Worm (Caenorhabditis elegans) whole organism, L1 larva: ENCODE measurements around the gene arr-1.
A peak's percentile ranks its signal among the peaks of the same experiment; 100 is the strongest.

Experiments
- C04F5.9 ChIP-seq: sonication (generic microtip); optimal IDR thresholded peaks from 2 replicates; lab custom pipeline; 2016; ENCODE audit warnings: missing genetic modification characterization, missing compliant biosample characterization
- C16A3.4 ChIP-seq: fragments of 150-350 bp; optimal IDR thresholded peaks from 2 replicates; lab custom pipeline; 2014; ENCODE audit warnings: missing biosample characterization, missing genetic modification characterization
- F16B12.6 ChIP-seq: fragments of 150-350 bp; optimal IDR thresholded peaks from 2 replicates; lab custom pipeline; 2014; ENCODE audit warnings: missing biosample characterization, missing genetic modification characterization
- Y116A8C.19 ChIP-seq: sonication (generic microtip); optimal IDR thresholded peaks from 2 replicates; lab custom pipeline; 2016; ENCODE audit warnings: missing compliant biosample characterization, missing genetic modification characterization, borderline replicate concordance
- aly-2 ChIP-seq: fragments of 150-350 bp; optimal IDR thresholded peaks from 2 replicates; lab custom pipeline; 2014; ENCODE audit warnings: missing biosample characterization, missing genetic modification characterization
- ama-1 ChIP-seq: fragments of 150-350 bp; optimal IDR thresholded peaks from 2 replicates; lab custom pipeline; 2014
- ceh-63 ChIP-seq: fragments of 200-800 bp; sonication (Bioruptor generic); optimal IDR thresholded peaks from 2 replicates; lab custom pipeline; 2018; ENCODE audit warnings: mild to moderate bottlenecking, missing genetic modification characterization, missing compliant biosample characterization
- ceh-8 ChIP-seq: fragments of 200-800 bp; sonication (Bioruptor generic); optimal IDR thresholded peaks from 2 replicates; lab custom pipeline; 2018; ENCODE audit warnings: mild to moderate bottlenecking, missing genetic modification characterization, moderate library complexity, missing compliant biosample characterization
- ceh-88 ChIP-seq: fragments of 200-800 bp; sonication (Bioruptor generic); IDR thresholded peaks from 2 replicates; pipeline ENCODE4 v1.3.6; 2022; ENCODE audit warnings: missing genetic modification characterization, missing compliant biosample characterization
- ces-1 ChIP-seq: fragments of 150-350 bp; optimal IDR thresholded peaks from 2 replicates; lab custom pipeline; 2014; ENCODE audit warnings: missing biosample characterization, missing genetic modification reagents, missing genetic modification characterization
- dpl-1 ChIP-seq, 3 experiments: fragments of 150-350 bp in 2 of 3; sonication (generic microtip) in 1 of 3; optimal IDR thresholded peaks; 2 replicates each; lab custom pipeline; 2014 to 2017; ENCODE audit warnings: missing biosample characterization in 3 of 3, missing genetic modification characterization in 3 of 3, missing genetic modification reagents in 3 of 3
- egl-13 ChIP-seq: sonication (generic microtip); optimal IDR thresholded peaks from 2 replicates; lab custom pipeline; 2016; ENCODE audit warnings: missing genotype, missing genetic modification reagents, missing genetic modification characterization, missing compliant biosample characterization
- egl-27 ChIP-seq, 2 experiments: fragments of 150-350 bp in 1 of 2; sonication (generic microtip); optimal IDR thresholded peaks; 3 replicates each; lab custom pipeline; 2017 to 2018; ENCODE audit warnings: missing biosample characterization in 2 of 2, missing genetic modification characterization in 2 of 2, missing genetic modification reagents in 2 of 2
- elt-2 ChIP-seq: sonication (generic microtip); optimal IDR thresholded peaks from 2 replicates; lab custom pipeline; 2016; ENCODE audit warnings: missing genetic modification characterization, mild to moderate bottlenecking, inconsistent platforms, missing compliant biosample characterization, missing genetic modification reagents
- elt-3 ChIP-seq, 6 experiments: fragments of 150-350 bp in 1 of 6; sonication (generic microtip); optimal IDR thresholded peaks; 2 replicates each; lab custom pipeline; 2017 to 2018; ENCODE audit warnings: missing biosample characterization in 6 of 6, missing genetic modification characterization in 6 of 6, inconsistent platforms in 1 of 6
- ets-5 ChIP-seq: fragments of 200-800 bp; sonication (Bioruptor generic); IDR thresholded peaks from 2 replicates; pipeline ENCODE4 v1.3.6; 2022; ENCODE audit warnings: missing genetic modification characterization, missing compliant biosample characterization
- fkh-10 ChIP-seq: sonication (generic microtip); optimal IDR thresholded peaks from 2 replicates; lab custom pipeline; 2017; ENCODE audit warnings: missing biosample characterization, missing genetic modification reagents, missing genetic modification characterization
- fkh-4 ChIP-seq: sonication (generic microtip); optimal IDR thresholded peaks from 2 replicates; lab custom pipeline; 2016; ENCODE audit warnings: missing compliant biosample characterization, missing genetic modification characterization, borderline replicate concordance
- grh-1 ChIP-seq: fragments of 200-800 bp; sonication (Bioruptor generic); IDR thresholded peaks from 2 replicates; pipeline ENCODE4 v1.3.6; 2022; ENCODE audit warnings: missing genetic modification reagents, missing genetic modification characterization, missing compliant biosample characterization
- isw-1 ChIP-seq: fragments of 200-800 bp; sonication (Bioruptor generic); IDR thresholded peaks from 2 replicates; pipeline ENCODE4 v1.3.6; 2022; ENCODE audit warnings: missing genetic modification characterization, missing compliant biosample characterization
- jun-1 ChIP-seq: fragments of 150-350 bp; optimal IDR thresholded peaks from 2 replicates; lab custom pipeline; 2014; ENCODE audit warnings: missing biosample characterization, missing genetic modification reagents, missing genetic modification characterization
- lin-13 ChIP-seq: fragments of 150-350 bp; optimal IDR thresholded peaks from 2 replicates; lab custom pipeline; 2014; ENCODE audit warnings: missing biosample characterization, missing genetic modification reagents, missing genetic modification characterization
- lin-15B ChIP-seq: fragments of 150-350 bp; sonication (generic microtip); optimal IDR thresholded peaks from 3 replicates; lab custom pipeline; 2014; ENCODE audit warnings: missing biosample characterization, missing genetic modification characterization
- lin-35 ChIP-seq, 2 experiments: fragments of 150-350 bp; optimal IDR thresholded peaks; 2 replicates each; lab custom pipeline; 2014; ENCODE audit warnings: missing biosample characterization in 2 of 2, missing genetic modification characterization in 2 of 2, missing genetic modification reagents in 2 of 2
- mdl-1 ChIP-seq, 2 experiments: fragments of 150-350 bp; optimal IDR thresholded peaks; 2 replicates each; lab custom pipeline; 2014 to 2017; ENCODE audit warnings: missing biosample characterization in 2 of 2, missing genetic modification characterization in 2 of 2, inconsistent platforms in 1 of 2
- mef-2 ChIP-seq: fragments of 150-350 bp; optimal IDR thresholded peaks from 2 replicates; lab custom pipeline; 2014; ENCODE audit warnings: missing biosample characterization, missing genetic modification characterization
- mep-1 ChIP-seq: fragments of 150-350 bp; optimal IDR thresholded peaks from 2 replicates; lab custom pipeline; 2014; ENCODE audit warnings: missing biosample characterization, missing genetic modification characterization
- nhr-11 ChIP-seq: fragments of 150-350 bp; optimal IDR thresholded peaks from 2 replicates; lab custom pipeline; 2014; ENCODE audit warnings: missing biosample characterization, missing genetic modification characterization
- nhr-19 ChIP-seq: fragments of 200-800 bp; sonication (Bioruptor generic); conservative IDR thresholded peaks from 2 replicates; pipeline ENCODE4 v1.3.6; 2022; ENCODE audit warnings: missing genetic modification characterization, missing compliant biosample characterization
- nhr-20 ChIP-seq: sonication (generic microtip); optimal IDR thresholded peaks from 2 replicates; lab custom pipeline; 2016; ENCODE audit warnings: mild to moderate bottlenecking, missing genetic modification characterization, missing compliant biosample characterization
- nhr-47 ChIP-seq: sonication (generic microtip); optimal IDR thresholded peaks from 2 replicates; lab custom pipeline; 2016; ENCODE audit warnings: mild to moderate bottlenecking, missing genetic modification characterization, moderate library complexity, missing compliant biosample characterization
- nhr-71 ChIP-seq: sonication (generic microtip); optimal IDR thresholded peaks from 2 replicates; lab custom pipeline; 2016; ENCODE audit warnings: mild to moderate bottlenecking, missing genetic modification characterization, moderate library complexity, missing compliant biosample characterization
- nhr-84 ChIP-seq: sonication (generic microtip); optimal IDR thresholded peaks from 2 replicates; lab custom pipeline; 2017; ENCODE audit warnings: missing biosample characterization, missing genetic modification characterization
- nhr-90 ChIP-seq: sonication (generic microtip); optimal IDR thresholded peaks from 2 replicates; lab custom pipeline; 2016; ENCODE audit warnings: mild to moderate bottlenecking, missing genetic modification characterization, missing compliant biosample characterization; ENCODE audit not compliant: poor library complexity
- pax-3 ChIP-seq: fragments of 200-800 bp; sonication (Bioruptor generic); optimal IDR thresholded peaks from 2 replicates; lab custom pipeline; 2018; ENCODE audit warnings: mild to moderate bottlenecking, missing genetic modification characterization, moderate library complexity, missing compliant biosample characterization
- pqm-1 ChIP-seq: sonication (generic microtip); optimal IDR thresholded peaks from 3 replicates; lab custom pipeline; 2017; ENCODE audit warnings: missing biosample characterization, missing genetic modification characterization
- rnt-1 ChIP-seq: sonication (generic microtip); optimal IDR thresholded peaks from 2 replicates; lab custom pipeline; 2016; ENCODE audit warnings: mild to moderate bottlenecking, missing genetic modification characterization, moderate library complexity, missing compliant biosample characterization
- snpc-4 ChIP-seq: fragments of 150-350 bp; optimal IDR thresholded peaks from 2 replicates; lab custom pipeline; 2014; ENCODE audit warnings: missing biosample characterization, missing genetic modification characterization
- snu-23 ChIP-seq: sonication (generic microtip); optimal IDR thresholded peaks from 2 replicates; lab custom pipeline; 2016; ENCODE audit warnings: missing genetic modification characterization, missing compliant biosample characterization
- sptf-1 ChIP-seq: fragments of 150-350 bp; optimal IDR thresholded peaks from 2 replicates; lab custom pipeline; 2014; ENCODE audit warnings: missing biosample characterization, missing genetic modification characterization
- tlp-1 ChIP-seq: fragments of 150-350 bp; optimal IDR thresholded peaks from 2 replicates; lab custom pipeline; 2014; ENCODE audit warnings: missing biosample characterization, missing genetic modification characterization
- unc-62 ChIP-seq: fragments of 150-350 bp; optimal IDR thresholded peaks from 2 replicates; lab custom pipeline; 2014; ENCODE audit warnings: missing biosample characterization, missing genetic modification reagents, missing genetic modification characterization
- unc-86 ChIP-seq: sonication (generic microtip); optimal IDR thresholded peaks from 2 replicates; lab custom pipeline; 2016; ENCODE audit warnings: missing genetic modification characterization, missing compliant biosample characterization
- vab-15 ChIP-seq: sonication (generic microtip); optimal IDR thresholded peaks from 2 replicates; lab custom pipeline; 2017; ENCODE audit warnings: missing genotype, mild to moderate bottlenecking, missing genetic modification characterization, missing compliant biosample characterization
- xbp-1 ChIP-seq: sonication (generic microtip); optimal IDR thresholded peaks from 2 replicates; lab custom pipeline; 2016; ENCODE audit warnings: missing genetic modification characterization, missing compliant biosample characterization
- zag-1 ChIP-seq: fragments of 150-350 bp; optimal IDR thresholded peaks from 2 replicates; lab custom pipeline; 2014; ENCODE audit warnings: missing biosample characterization, missing genetic modification characterization
- zip-4 ChIP-seq: fragments of 200-800 bp; sonication (Bioruptor generic); optimal IDR thresholded peaks from 2 replicates; lab custom pipeline; 2018; ENCODE audit warnings: mild to moderate bottlenecking, missing genetic modification characterization, moderate library complexity, missing compliant biosample characterization
- ztf-4 ChIP-seq: fragments of 150-350 bp; optimal IDR thresholded peaks from 2 replicates; lab custom pipeline; 2014; ENCODE audit warnings: missing biosample characterization, missing genetic modification characterization

Gene arr-1

ce11 chrX:915510-915909, 35.1 kb upstream of the arr-1 start, which contains the start of gene sel-12 (continued):
- TF ChIP-seq rnt-1 (tag; lab: Kevin White, UChicago): peak; percentile 31
- TF ChIP-seq ets-5 (GFP tag; lab: Robert Waterston, UW): no peak
- no peak for TF ChIP-seq unc-86 (tag; lab: Kevin White, UChicago)
- TF ChIP-seq elt-3 (tag; optimal IDR thresholded peaks at IDR 0.05; lab: Kevin White, UChicago): no peak
- no peak for TF ChIP-seq egl-13 (tag; lab: Kevin White, UChicago)
- TF ChIP-seq lin-15B: no peak
- TF ChIP-seq ztf-4 (tag; lab: Kevin White, UChicago): no peak

ce11 chrX:918097-918496, 32.5 kb upstream of the arr-1 start, which contains the start of gene F35H12.5:
TSS of gene F35H12.5 (plus strand) at chrX:918397.
- TF ChIP-seq Y116A8C.19 (tag; lab: Kevin White, UChicago): no peak
- TF ChIP-seq vab-15: no peak
- no peak for TF ChIP-seq tlp-1 (tag; lab: Kevin White, UChicago)
- TF ChIP-seq nhr-19 (GFP tag; lab: Robert Waterston, UW): no peak
- TF ChIP-seq isw-1: no peak
- no peak for TF ChIP-seq snpc-4
- TF ChIP-seq elt-3 (tag; optimal IDR thresholded peaks at IDR 0.05; lab: Kevin White, UChicago): no peak
- no peak for TF ChIP-seq nhr-20 (tag; lab: Kevin White, UChicago)
- no peak for TF ChIP-seq nhr-90 (tag; lab: Kevin White, UChicago)
- no peak for TF ChIP-seq lin-35 (GFP tag; optimal IDR thresholded peaks at IDR 0.05; lab: Kevin White, UChicago)
- no peak for TF ChIP-seq ceh-8
- TF ChIP-seq nhr-47 (tag; lab: Kevin White, UChicago): no peak
- TF ChIP-seq nhr-84 (tag; lab: Kevin White, UChicago): no peak
- no peak for TF ChIP-seq mep-1
- no peak for TF ChIP-seq ces-1 (GFP tag; lab: Kevin White, UChicago)

ce11 chrX:924495-925008, 26.0 kb upstream of the arr-1 start, which contains the start of the genes pifk-1 and tbc-11:
TSS of gene pifk-1 (minus strand) at chrX:924511.
TSS of gene tbc-11 (plus strand) at chrX:924958.
- TF ChIP-seq C16A3.4 (tag; lab: Kevin White, UChicago) (peak; percentile 54), C04F5.9 (no peak), grh-1 (GFP tag; lab: Robert Waterston, UW) (no peak), sptf-1 (tag; lab: Kevin White, UChicago) (no peak), fkh-4 (tag; lab: Kevin White, UChicago) (no peak), lin-13 (GFP tag; lab: Kevin White, UChicago) (no peak), ceh-8 (no peak), elt-2 (tag; lab: Kevin White, UChicago) (no peak), mef-2 (tag; lab: Kevin White, UChicago) (no peak), elt-3 (tag; optimal IDR thresholded peaks at IDR 0.05; lab: Kevin White, UChicago) (peak in 1 of 6 experiments; percentile 54), rnt-1 (tag; lab: Kevin White, UChicago) (no peak), xbp-1 (tag; lab: Kevin White, UChicago) (no peak), lin-35 (GFP tag; optimal IDR thresholded peaks at IDR 0.05; lab: Kevin White, UChicago) (peak in 1 of 2 experiments; percentile 74), mdl-1 (tag; optimal IDR thresholded peaks at IDR 0.05; lab: Kevin White, UChicago) (peak in 1 of 2 experiments; percentile 37), zag-1 (tag; lab: Kevin White, UChicago) (no peak), ceh-63 (GFP tag; lab: Kevin White, UChicago) (no peak), egl-27 (tag; optimal IDR thresholded peaks at IDR 0.05; lab: Kevin White, UChicago) (no peak), zip-4 (GFP tag; lab: Kevin White, UChicago) (no peak), dpl-1 (GFP tag; optimal IDR thresholded peaks at IDR 0.05; lab: Kevin White, UChicago) (peak; percentile 22 to 39 (median 27)), egl-13 (tag; lab: Kevin White, UChicago) (no peak), pax-3 (tag; lab: Kevin White, UChicago) (no peak), ztf-4 (tag; lab: Kevin White, UChicago) (no peak), mep-1 (peak; percentile 64), snu-23 (peak; percentile 65), lin-15B (no peak), ceh-88 (GFP tag; lab: Robert Waterston, UW) (no peak), nhr-71 (peak; percentile 34), F16B12.6 (peak; percentile 44), fkh-10 (GFP tag; lab: Kevin White, UChicago) (no peak), unc-62 (no peak), isw-1 (no peak), ets-5 (GFP tag; lab: Robert Waterston, UW) (no peak), aly-2 (tag; lab: Kevin White, UChicago) (no peak), nhr-47 (tag; lab: Kevin White, UChicago) (peak; percentile 37), ama-1 (lab: Kevin White, UChicago) (no peak), nhr-11 (tag; lab: Kevin White, UChicago) (no peak), jun-1 (tag; lab: Kevin White, UChicago) (no peak), pqm-1 (tag; lab: Kevin White, UChicago) (no peak)
